Fruit fly (Drosophila melanogaster) Kc167 (cell line): ENCODE results near the gene CG42833.

Source experiments
- Myc ChIP-seq: fragments of >200 bp; optimal IDR thresholded peaks from 2 replicates; lab custom pipeline; 2017; ENCODE audit warnings: missing external identifiers
- Sin3A ChIP-seq: fragments of >200 bp; optimal IDR thresholded peaks from 2 replicates; lab custom pipeline; 2018; ENCODE audit warnings: missing external identifiers
- h ChIP-seq: fragments of >200 bp; optimal IDR thresholded peaks from 3 replicates; lab custom pipeline; 2018; ENCODE audit warnings: missing external identifiers
- insv ChIP-seq: fragments of >200 bp; optimal IDR thresholded peaks from 3 replicates; lab custom pipeline; 2018; ENCODE audit warnings: missing external identifiers
- psq ChIP-seq: fragments of >200 bp; optimal IDR thresholded peaks from 2 replicates; lab custom pipeline; 2017; ENCODE audit warnings: missing external identifiers
- ttk ChIP-seq: sonication (Bioruptor generic); optimal IDR thresholded peaks from 2 replicates; lab custom pipeline; 2017; ENCODE audit warnings: missing external identifiers

DNA sequence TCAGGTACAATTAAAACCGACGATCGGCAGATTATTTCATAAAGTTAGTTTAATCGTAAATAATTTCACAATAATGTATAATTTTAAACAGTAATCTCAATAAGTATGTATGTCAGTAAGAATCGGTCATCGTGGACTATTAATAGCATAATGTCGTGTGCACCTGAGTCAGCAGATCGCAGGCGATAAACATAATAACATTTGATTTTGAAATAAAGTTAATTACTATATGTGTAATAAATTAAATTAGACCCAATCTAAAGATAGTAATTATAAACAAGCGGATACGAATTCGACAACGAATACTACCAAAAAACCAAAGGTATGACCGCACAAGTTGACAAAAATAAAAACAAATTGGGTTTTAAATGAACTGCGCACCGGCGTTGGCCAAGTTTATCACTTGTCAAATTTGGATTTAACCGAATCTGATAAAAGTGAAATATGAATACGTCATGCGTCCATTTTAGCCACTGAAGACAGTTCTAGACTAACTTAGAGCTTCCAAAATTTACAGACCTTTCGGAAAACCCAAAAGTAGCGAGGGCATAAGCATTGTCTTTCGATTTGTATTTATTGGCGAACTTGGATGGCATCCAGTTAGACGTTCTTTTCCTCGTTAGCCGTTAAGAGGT is 7.2 kb downstream of the CG42833 start, which contains the start of gene CG6996:
- TF ChIP-seq psq (lab: Kevin White, UChicago) (no peak), h (no peak), ttk (no peak), Myc (no peak), insv (lab: Kevin White, UChicago) (no peak), Sin3A (no peak)
